Worm (Caenorhabditis elegans) whole organism, L2 larva: ENCODE results near the gene glb-34.

ENCODE experiments used
- ama-1 ChIP-seq: fragments of 150-350 bp; optimal IDR thresholded peaks from 2 replicates; lab custom pipeline; 2018; ENCODE audit warnings: inconsistent platforms
- unc-62 ChIP-seq: fragments of 150-350 bp; optimal IDR thresholded peaks from 2 replicates; lab custom pipeline; 2014; ENCODE audit warnings: missing biosample characterization, missing genetic modification reagents, missing genetic modification characterization
- ztf-4 ChIP-seq: fragments of 150-350 bp; optimal IDR thresholded peaks from 2 replicates; lab custom pipeline; 2014; ENCODE audit warnings: missing biosample characterization, missing genetic modification characterization

DNA sequence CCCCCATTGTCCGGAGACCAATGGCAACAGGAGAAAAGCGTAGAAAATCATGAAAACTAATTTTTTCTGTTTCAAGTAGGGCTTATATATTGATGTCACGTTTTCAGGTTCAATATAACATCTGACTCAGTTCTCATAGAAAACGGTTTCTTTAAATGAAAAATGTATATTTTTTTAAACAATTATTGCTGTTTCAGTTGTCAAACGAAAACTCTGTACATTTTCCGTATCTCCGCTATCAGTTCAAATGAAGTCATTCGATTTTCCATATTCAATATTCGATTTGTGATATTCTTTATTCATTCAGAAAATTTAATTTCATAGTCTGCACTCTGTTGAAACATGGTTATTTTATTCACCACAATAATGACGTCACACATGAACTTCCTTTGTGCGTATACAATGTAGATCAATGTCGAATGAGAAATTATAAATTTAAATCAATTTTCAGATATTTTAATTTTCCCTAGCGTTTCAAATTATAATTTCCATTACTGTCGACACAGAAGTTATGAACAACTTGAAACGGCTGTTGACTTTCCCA is 6.2 kb upstream of the glb-34 start, which contains the start of gene Y57G11B.8:
- TF ChIP-seq ama-1 (lab: Kevin White, UChicago) (no peak), unc-62 (GFP tag; lab: Kevin White, UChicago) (no peak), ztf-4 (no peak)
